Worm (Caenorhabditis elegans) whole organism, L3 larva: ENCODE measurements around the gene cct-1.

Experiments
- ama-1 ChIP-seq: fragments of 150-350 bp; optimal IDR thresholded peaks from 2 replicates; lab custom pipeline; 2018
- ceh-16 ChIP-seq: sonication (generic microtip); optimal IDR thresholded peaks from 2 replicates; lab custom pipeline; 2017; ENCODE audit warnings: missing biosample characterization, missing genetic modification characterization
- fkh-10 ChIP-seq: sonication (generic microtip); optimal IDR thresholded peaks from 2 replicates; lab custom pipeline; 2017; ENCODE audit warnings: missing biosample characterization, missing genetic modification reagents, missing genetic modification characterization
- lin-39 ChIP-seq: fragments of 150-350 bp; optimal IDR thresholded peaks from 2 replicates; lab custom pipeline; 2018; ENCODE audit warnings: missing biosample characterization, missing genetic modification reagents, missing genetic modification characterization
- mdl-1 ChIP-seq: fragments of 150-350 bp; optimal IDR thresholded peaks from 2 replicates; lab custom pipeline; 2014; ENCODE audit warnings: missing biosample characterization, missing genetic modification characterization
- nhr-23 ChIP-seq: fragments of 150-350 bp; optimal IDR thresholded peaks from 2 replicates; lab custom pipeline; 2014; ENCODE audit warnings: missing biosample characterization, missing genetic modification reagents, missing genetic modification characterization
- pqm-1 ChIP-seq: fragments of 150-350 bp; optimal IDR thresholded peaks from 2 replicates; lab custom pipeline; 2017; ENCODE audit warnings: missing biosample characterization, missing genetic modification characterization, inconsistent platforms
- snpc-4 ChIP-seq: fragments of 150-350 bp; optimal IDR thresholded peaks from 2 replicates; lab custom pipeline; 2014; ENCODE audit warnings: missing biosample characterization, missing genetic modification characterization
- ztf-4 ChIP-seq: fragments of 150-350 bp; optimal IDR thresholded peaks from 2 replicates; lab custom pipeline; 2014; ENCODE audit warnings: missing biosample characterization, missing genetic modification characterization

DNA sequence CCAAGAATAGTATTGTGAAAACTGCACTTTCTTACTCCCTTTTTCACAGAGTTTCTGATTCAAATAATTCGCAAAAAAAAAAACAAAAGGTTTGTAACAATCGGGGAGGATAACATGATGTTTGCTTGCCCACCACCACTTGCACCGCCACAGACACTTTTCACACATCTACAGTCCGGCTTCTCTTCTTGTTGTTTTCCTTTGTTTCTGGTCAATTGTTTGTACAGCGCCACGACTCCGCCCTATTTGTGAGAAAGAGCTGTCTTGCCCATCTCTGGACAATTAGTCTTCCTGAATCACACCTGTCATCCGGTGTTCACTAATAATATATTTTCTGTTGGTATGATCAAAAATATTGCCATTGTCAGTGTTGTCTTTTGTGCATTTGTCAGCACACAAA lies 45.7 kb downstream of the cct-1 start, which contains the start of gene M110.9:
- TF ChIP-seq mdl-1 (tag; lab: Kevin White, UChicago) = no peak
- no peak for TF ChIP-seq ztf-4
- no peak for TF ChIP-seq lin-39
- TF ChIP-seq pqm-1 (tag; lab: Kevin White, UChicago) = no peak
- TF ChIP-seq ama-1 (lab: Kevin White, UChicago) = no peak
- no peak for TF ChIP-seq ceh-16
- TF ChIP-seq snpc-4 (tag; lab: Kevin White, UChicago) = no peak
- no peak for TF ChIP-seq fkh-10 (GFP tag; lab: Kevin White, UChicago)
- no peak for TF ChIP-seq nhr-23
